Fruit fly (Drosophila melanogaster): ENCODE data around the gene Wdr81.

The Wdr81 gene

dm6 chr2L:12020735-12021134 lies at the start of gene Wdr81:
Gene Wdr81, minus strand, starts transcription at chr2L:12020960.
- TF ChIP-seq EcR (GFP tag; optimal IDR thresholded peaks at IDR 0.05), result no peak

dm6 chr2L:12066617-12067251 lies 46.0 kb upstream of the Wdr81 start, which contains the start of gene firl:
Gene firl, minus strand, starts transcription at chr2L:12066775.
- no peak for TF ChIP-seq EcR (GFP tag; optimal IDR thresholded peaks at IDR 0.05)
- TF ChIP-seq Dll (optimal IDR thresholded peaks at IDR 0.05), result no peak
- TF ChIP-seq pan (optimal IDR thresholded peaks at IDR 0.05), result no peak
- TF ChIP-seq CG8478 (optimal IDR thresholded peaks at IDR 0.05), result no peak
- no peak for TF ChIP-seq usp (GFP tag; optimal IDR thresholded peaks at IDR 0.05)
- no peak for TF ChIP-seq psq (optimal IDR thresholded peaks at IDR 0.05)

- TF ChIP-seq CG8478 (optimal IDR thresholded peaks at IDR 0.05) (no peak), pan (optimal IDR thresholded peaks at IDR 0.05) (no peak), EcR (GFP tag; optimal IDR thresholded peaks at IDR 0.05) (no peak), psq (optimal IDR thresholded peaks at IDR 0.05) (no peak), usp (GFP tag; optimal IDR thresholded peaks at IDR 0.05) (no peak), Dll (optimal IDR thresholded peaks at IDR 0.05) (no peak)
Observed at dm6 chr2L:12065683-12066386, 45.1 kb upstream of the Wdr81 start.

- TF ChIP-seq Dll (optimal IDR thresholded peaks at IDR 0.05), result no peak
- TF ChIP-seq CG8478 (optimal IDR thresholded peaks at IDR 0.05), result no peak
- no peak for TF ChIP-seq pan (optimal IDR thresholded peaks at IDR 0.05)
- TF ChIP-seq EcR (GFP tag; optimal IDR thresholded peaks at IDR 0.05), result no peak
- TF ChIP-seq usp (GFP tag; optimal IDR thresholded peaks at IDR 0.05), result no peak
- TF ChIP-seq psq (optimal IDR thresholded peaks at IDR 0.05), result no peak
Observed at dm6 chr2L:12063035-12063434, 42.3 kb upstream of the Wdr81 start, which contains the start of gene Rab3-GAP. Gene Rab3-GAP, minus strand, starts transcription at chr2L:12063184.

- TF ChIP-seq usp (GFP tag; optimal IDR thresholded peaks at IDR 0.05), result no peak
- TF ChIP-seq EcR (GFP tag; optimal IDR thresholded peaks at IDR 0.05), result no peak
- no peak for TF ChIP-seq pan (optimal IDR thresholded peaks at IDR 0.05)
- no peak for TF ChIP-seq CG8478 (optimal IDR thresholded peaks at IDR 0.05)
Observed at dm6 chr2L:12055837-12056388, 35.2 kb upstream of the Wdr81 start, which contains the start of the genes JhI-21, RpL7-like and CG34164. Gene JhI-21, minus strand, starts transcription at chr2L:12056042. Gene RpL7-like, plus strand, starts transcription at chr2L:12056326. Gene CG34164, plus strand, starts transcription at chr2L:12056348.

- TF ChIP-seq EcR (GFP tag; optimal IDR thresholded peaks at IDR 0.05) (no peak), Dll (optimal IDR thresholded peaks at IDR 0.05) (no peak), pan (optimal IDR thresholded peaks at IDR 0.05) (no peak), usp (GFP tag; optimal IDR thresholded peaks at IDR 0.05) (no peak), psq (optimal IDR thresholded peaks at IDR 0.05) (no peak), CG8478 (optimal IDR thresholded peaks at IDR 0.05) (no peak)
Observed at dm6 chr2L:12053365-12053764, 32.6 kb upstream of the Wdr81 start.

dm6 chr2L:12049133-12049532 lies 28.4 kb upstream of the Wdr81 start, which contains the start of gene PLCXD:
Gene PLCXD, plus strand, starts transcription at chr2L:12049418.
- TF ChIP-seq psq (optimal IDR thresholded peaks at IDR 0.05) (no peak), EcR (GFP tag; optimal IDR thresholded peaks at IDR 0.05) (no peak), usp (GFP tag; optimal IDR thresholded peaks at IDR 0.05) (no peak), CG8478 (optimal IDR thresholded peaks at IDR 0.05) (no peak), pan (optimal IDR thresholded peaks at IDR 0.05) (no peak), Dll (optimal IDR thresholded peaks at IDR 0.05) (no peak)

dm6 chr2L:12048723-12049122 lies 28.0 kb upstream of the Wdr81 start, which contains the start of gene Plzf:
Gene Plzf, minus strand, starts transcription at chr2L:12048918.
- TF ChIP-seq EcR (GFP tag; optimal IDR thresholded peaks at IDR 0.05), result no peak
- TF ChIP-seq Dll (optimal IDR thresholded peaks at IDR 0.05), result no peak
- TF ChIP-seq psq (optimal IDR thresholded peaks at IDR 0.05), result no peak
- TF ChIP-seq pan (optimal IDR thresholded peaks at IDR 0.05), result no peak
- TF ChIP-seq usp (GFP tag; optimal IDR thresholded peaks at IDR 0.05), result no peak
- TF ChIP-seq CG8478 (optimal IDR thresholded peaks at IDR 0.05), result no peak

- TF ChIP-seq pan (optimal IDR thresholded peaks at IDR 0.05), result no peak
- no peak for TF ChIP-seq Dll (optimal IDR thresholded peaks at IDR 0.05)
- no peak for TF ChIP-seq usp (GFP tag; optimal IDR thresholded peaks at IDR 0.05)
- TF ChIP-seq EcR (GFP tag; optimal IDR thresholded peaks at IDR 0.05), result no peak
- TF ChIP-seq CG8478 (optimal IDR thresholded peaks at IDR 0.05), result no peak
- TF ChIP-seq psq (optimal IDR thresholded peaks at IDR 0.05), result no peak
Observed at dm6 chr2L:12046856-12047230, 26.1 kb upstream of the Wdr81 start.

- TF ChIP-seq CG8478 (optimal IDR thresholded peaks at IDR 0.05) (no peak), EcR (GFP tag; optimal IDR thresholded peaks at IDR 0.05) (peak in 1 of 2 experiments; percentile 33)
Observed at dm6 chr2L:12045941-12046855, 25.4 kb upstream of the Wdr81 start, which contains the start of gene CG6770. Gene CG6770, minus strand, starts transcription at chr2L:12046118.

- TF ChIP-seq psq (optimal IDR thresholded peaks at IDR 0.05), result no peak
- TF ChIP-seq EcR (GFP tag; optimal IDR thresholded peaks at IDR 0.05), result peak in 1 of 2 experiments; percentile 42
- no peak for TF ChIP-seq pan (optimal IDR thresholded peaks at IDR 0.05)
- TF ChIP-seq Dll (optimal IDR thresholded peaks at IDR 0.05), result no peak
Observed at dm6 chr2L:12045578-12045940, 24.8 kb upstream of the Wdr81 start.

Data from whole organism.